Fruit fly (Drosophila melanogaster) whole organism, embryonic: Measurements from ENCODE around the gene xmas.

ENCODE experiments used
- Asciz ChIP-seq: fragments of 200-800 bp; sonication (Bioruptor generic); optimal IDR thresholded peaks from 2 replicates; lab custom pipeline; 2017; ENCODE audit warnings: missing biosample characterization, mild to moderate bottlenecking, missing genetic modification characterization, missing genetic modification reagents
- Atf6 ChIP-seq: fragments of 200-800 bp; sonication (Bioruptor generic); IDR thresholded peaks from 2 replicates; pipeline ENCODE4 v1.3.6; 2022; ENCODE audit warnings: missing biosample characterization, missing genetic modification characterization
- Bgb ChIP-seq: fragments of 200-800 bp; sonication (Bioruptor generic); IDR thresholded peaks from 2 replicates; pipeline ENCODE4 v1.3.6; 2022; ENCODE audit warnings: missing biosample characterization, missing genetic modification characterization; ENCODE audit not compliant: partially characterized antibody
- CG12236 ChIP-seq: fragments of 200-800 bp; sonication (Bioruptor generic); optimal IDR thresholded peaks from 2 replicates; lab custom pipeline; 2016; ENCODE audit warnings: missing biosample characterization, missing genetic modification characterization
- CG12744 ChIP-seq: fragments of 200-800 bp; sonication (Bioruptor generic); optimal IDR thresholded peaks from 2 replicates; lab custom pipeline; 2016; ENCODE audit warnings: missing biosample characterization, missing genetic modification characterization
- CG16813 ChIP-seq: fragments of 200-800 bp; sonication (Bioruptor generic); IDR thresholded peaks from 3 replicates; pipeline ENCODE4 v1.3.6; 2022; ENCODE audit warnings: missing biosample characterization, missing genetic modification characterization; ENCODE audit not compliant: partially characterized antibody
- CG2199 ChIP-seq: fragments of 200-800 bp; sonication (Bioruptor generic); IDR thresholded peaks from 3 replicates; pipeline ENCODE4 v1.3.6; 2022; ENCODE audit warnings: missing biosample characterization, missing genetic modification characterization
- CG3281 ChIP-seq: fragments of 200-800 bp; sonication (Bioruptor generic); optimal IDR thresholded peaks from 3 replicates; lab custom pipeline; 2017; ENCODE audit warnings: missing biosample characterization, mild to moderate bottlenecking, missing genetic modification characterization
- CG3847 ChIP-seq: fragments of 200-800 bp; sonication (Bioruptor generic); IDR thresholded peaks from 2 replicates; pipeline ENCODE4 v1.3.6; 2022; ENCODE audit warnings: missing biosample characterization, missing genetic modification characterization
- CG4617 ChIP-seq: fragments of 200-800 bp; sonication (Bioruptor generic); optimal IDR thresholded peaks from 3 replicates; lab custom pipeline; 2016; ENCODE audit warnings: missing biosample characterization, missing genetic modification characterization, borderline replicate concordance
- CG6791 ChIP-seq: fragments of 200-800 bp; sonication (Bioruptor generic); IDR thresholded peaks from 3 replicates; pipeline ENCODE4 v1.3.6; 2022; ENCODE audit warnings: missing biosample characterization, missing genetic modification characterization; ENCODE audit not compliant: partially characterized antibody
- CG7839 ChIP-seq: fragments of 200-800 bp; sonication (Bioruptor generic); optimal IDR thresholded peaks from 3 replicates; lab custom pipeline; 2018; ENCODE audit warnings: missing biosample characterization, mild to moderate bottlenecking, missing genetic modification characterization, moderate library complexity
- CG7963 ChIP-seq: fragments of 200-800 bp; sonication (Bioruptor generic); IDR thresholded peaks from 3 replicates; pipeline ENCODE4 v1.3.6; 2022; ENCODE audit warnings: missing biosample characterization, missing genetic modification characterization; ENCODE audit not compliant: partially characterized antibody
- CHES-1-like ChIP-seq: fragments of 200-800 bp; sonication (Bioruptor generic); optimal IDR thresholded peaks from 2 replicates; lab custom pipeline; 2016; ENCODE audit warnings: missing biosample characterization, missing genetic modification characterization
- Chrac-16 ChIP-seq: fragments of 200-800 bp; sonication (Bioruptor generic); optimal IDR thresholded peaks from 3 replicates; lab custom pipeline; 2016; ENCODE audit warnings: missing biosample characterization, missing genetic modification characterization
- CrebB ChIP-seq: fragments of 200-800 bp; sonication (Bioruptor generic); optimal IDR thresholded peaks from 3 replicates; lab custom pipeline; 2018; ENCODE audit warnings: missing biosample characterization, mild to moderate bottlenecking, missing genetic modification characterization
- Dfd ChIP-seq, 2 experiments: fragments of >200 bp; optimal IDR thresholded peaks; 2 replicates each; lab custom pipeline; 2017; ENCODE audit warnings: missing biosample characterization in 2 of 2, missing genetic modification characterization in 2 of 2
- Dip2 ChIP-seq: fragments of 200-800 bp; sonication (Bioruptor generic); IDR thresholded peaks from 2 replicates; pipeline ENCODE4 v1.3.6; 2022; ENCODE audit warnings: missing biosample characterization, missing genetic modification characterization
- Drgx ChIP-seq: fragments of 200-800 bp; sonication (Bioruptor generic); IDR thresholded peaks from 2 replicates; pipeline ENCODE4 v1.3.6; 2022; ENCODE audit warnings: missing biosample characterization, missing genetic modification characterization
- Eip74EF ChIP-seq, 2 experiments: fragments of 200-800 bp in 1 of 2; fragments of >200 bp in 1 of 2; sonication (Bioruptor generic) in 1 of 2; optimal IDR thresholded peaks; 2 replicates each; lab custom pipeline; 2017 to 2019; ENCODE audit warnings: missing biosample characterization in 2 of 2, missing genetic modification characterization in 2 of 2, mild to moderate bottlenecking in 1 of 2, moderate library complexity in 1 of 2
- Elba2 ChIP-seq: fragments of 200-800 bp; sonication (Bioruptor generic); optimal IDR thresholded peaks from 3 replicates; lab custom pipeline; 2016; ENCODE audit warnings: missing biosample characterization, missing genetic modification characterization
- GATAe ChIP-seq: fragments of 200-800 bp; sonication (Bioruptor generic); conservative IDR thresholded peaks from 2 replicates; pipeline ENCODE4 v1.3.6; 2022; ENCODE audit warnings: missing biosample characterization, missing genetic modification characterization
- Gsc ChIP-seq: fragments of 200-800 bp; sonication (Bioruptor generic); IDR thresholded peaks from 2 replicates; pipeline ENCODE4 v1.3.6; 2022; ENCODE audit warnings: missing biosample characterization, missing genetic modification characterization
- Hr3 ChIP-seq: fragments of 200-800 bp; sonication (Bioruptor generic); optimal IDR thresholded peaks from 3 replicates; lab custom pipeline; 2016; ENCODE audit warnings: missing biosample characterization, missing genetic modification characterization
- Jarid2 ChIP-seq: fragments of 200-800 bp; sonication (Bioruptor generic); optimal IDR thresholded peaks from 3 replicates; lab custom pipeline; 2017; ENCODE audit warnings: mild to moderate bottlenecking, missing biosample characterization, missing genetic modification reagents, missing genetic modification characterization
- MESR4 ChIP-seq: fragments of 200-800 bp; sonication (Bioruptor generic); optimal IDR thresholded peaks from 2 replicates; lab custom pipeline; 2018; ENCODE audit warnings: missing biosample characterization, mild to moderate bottlenecking, missing genetic modification characterization, moderate library complexity
- MTF-1 ChIP-seq: fragments of 200-800 bp; sonication (Bioruptor generic); optimal IDR thresholded peaks from 2 replicates; lab custom pipeline; 2018; ENCODE audit warnings: missing biosample characterization, mild to moderate bottlenecking, missing genetic modification characterization, borderline replicate concordance
- Nf-YB ChIP-seq: fragments of 200-800 bp; sonication (Bioruptor generic); optimal IDR thresholded peaks from 3 replicates; lab custom pipeline; 2019; ENCODE audit warnings: missing biosample characterization, mild to moderate bottlenecking, missing genetic modification characterization, moderate library complexity
- Oaz ChIP-seq: fragments of 200-800 bp; sonication (Bioruptor generic); IDR thresholded peaks from 2 replicates; pipeline ENCODE4 v1.3.6; 2022; ENCODE audit warnings: missing biosample characterization, missing genetic modification characterization
- ap ChIP-seq: fragments of 200-800 bp; sonication (Bioruptor generic); IDR thresholded peaks from 2 replicates; pipeline ENCODE4 v1.3.6; 2022; ENCODE audit warnings: missing biosample characterization, missing genetic modification characterization
- dpn ChIP-seq, 2 experiments: fragments of 200-800 bp; sonication (Bioruptor generic); optimal IDR thresholded peaks; 3 replicates each; lab custom pipeline; 2016; ENCODE audit warnings: missing biosample characterization in 2 of 2, missing genetic modification characterization in 2 of 2
- esg ChIP-seq: fragments of 200-800 bp; sonication (Bioruptor generic); conservative IDR thresholded peaks from 2 replicates; pipeline ENCODE4 v1.3.6; 2022; ENCODE audit warnings: missing biosample characterization, missing genetic modification characterization
- eve ChIP-seq, 2 experiments: fragments of >200 bp; optimal IDR thresholded peaks; 2 replicates each; lab custom pipeline; 2017; ENCODE audit warnings: missing biosample characterization in 2 of 2, missing genetic modification characterization in 2 of 2
- gcm ChIP-seq: fragments of 200-800 bp; sonication (Bioruptor generic); optimal IDR thresholded peaks from 2 replicates; lab custom pipeline; 2019; ENCODE audit warnings: missing biosample characterization, mild to moderate bottlenecking, missing genetic modification characterization, moderate library complexity
- gfzf ChIP-seq: fragments of 200-800 bp; sonication (Bioruptor generic); optimal IDR thresholded peaks from 2 replicates; lab custom pipeline; 2016; ENCODE audit warnings: missing biosample characterization, mild to moderate bottlenecking, missing genetic modification characterization, moderate library complexity
- hth ChIP-seq: fragments of >200 bp; optimal IDR thresholded peaks from 2 replicates; lab custom pipeline; 2017; ENCODE audit warnings: inconsistent platforms
- ind ChIP-seq: fragments of 200-800 bp; sonication (Bioruptor generic); optimal IDR thresholded peaks from 3 replicates; lab custom pipeline; 2016; ENCODE audit warnings: missing biosample characterization, missing genetic modification characterization
- kay ChIP-seq: fragments of 200-800 bp; sonication (Bioruptor generic); optimal IDR thresholded peaks from 2 replicates; lab custom pipeline; 2016; ENCODE audit warnings: missing biosample characterization, missing genetic modification characterization
- mld ChIP-seq: fragments of 200-800 bp; sonication (Bioruptor generic); IDR thresholded peaks from 3 replicates; pipeline ENCODE4 v1.3.6; 2022; ENCODE audit warnings: missing biosample characterization, missing genetic modification characterization; ENCODE audit not compliant: partially characterized antibody
- pita ChIP-seq: fragments of 200-800 bp; sonication (Bioruptor generic); optimal IDR thresholded peaks from 2 replicates; lab custom pipeline; 2017; ENCODE audit warnings: missing biosample characterization, mild to moderate bottlenecking, missing genetic modification characterization
- pnt ChIP-seq: fragments of 200-800 bp; sonication (Bioruptor generic); optimal IDR thresholded peaks from 3 replicates; lab custom pipeline; 2016; ENCODE audit warnings: missing biosample characterization, missing genetic modification characterization
- ranshi ChIP-seq: fragments of 200-800 bp; sonication (Bioruptor generic); IDR thresholded peaks from 2 replicates; pipeline ENCODE4 v1.3.6; 2022; ENCODE audit warnings: missing biosample characterization, missing genetic modification characterization
- rib ChIP-seq: fragments of 200-800 bp; sonication (Bioruptor generic); IDR thresholded peaks from 2 replicates; pipeline ENCODE4 v1.3.6; 2022; ENCODE audit warnings: missing biosample characterization, missing genetic modification characterization
- salm ChIP-seq: fragments of 200-800 bp; sonication (Bioruptor generic); optimal IDR thresholded peaks from 2 replicates; lab custom pipeline; 2018; ENCODE audit warnings: missing biosample characterization, mild to moderate bottlenecking, missing genetic modification characterization
- sd ChIP-seq: fragments of 200-800 bp; sonication (Bioruptor generic); optimal IDR thresholded peaks from 3 replicates; lab custom pipeline; 2018; ENCODE audit warnings: missing biosample characterization, mild to moderate bottlenecking, missing genetic modification characterization, moderate library complexity
- sens ChIP-seq: fragments of 200-800 bp; sonication (Bioruptor generic); peaks from one replicate; lab custom pipeline; 2016; ENCODE audit warnings: missing biosample characterization, missing genetic modification characterization
- sisA ChIP-seq: fragments of 200-800 bp; sonication (Bioruptor generic); IDR thresholded peaks from 2 replicates; pipeline ENCODE4 v1.3.6; 2022; ENCODE audit warnings: missing biosample characterization, missing genetic modification characterization
- slou ChIP-seq: fragments of 200-800 bp; sonication (Bioruptor generic); optimal IDR thresholded peaks from 3 replicates; lab custom pipeline; 2016; ENCODE audit warnings: missing biosample characterization, missing genetic modification characterization
- slp2 ChIP-seq: fragments of 200-800 bp; sonication (Bioruptor generic); optimal IDR thresholded peaks from 2 replicates; lab custom pipeline; 2016; ENCODE audit warnings: missing biosample characterization, missing genetic modification characterization
- vvl ChIP-seq: fragments of 200-800 bp; sonication (Bioruptor generic); IDR thresholded peaks from 2 replicates; pipeline ENCODE4 v1.3.6; 2022; ENCODE audit warnings: missing biosample characterization, missing genetic modification characterization
- z ChIP-seq: fragments of 200-800 bp; sonication (Bioruptor generic); IDR thresholded peaks from 3 replicates; pipeline ENCODE4 v1.3.6; 2022; ENCODE audit warnings: missing biosample characterization, missing genetic modification characterization

xmas gene

dm6 chrX:17107401-17107916, 51.6 kb downstream of the xmas start, which contains the start of gene CG5004 (continued):
- peak; percentile 38; the same call in 1 of the 2 replicates for TF ChIP-seq vvl (GFP tag; lab: Robert Waterston, UW)
- TF ChIP-seq slou = no peak
- no peak for TF ChIP-seq slp2 (GFP tag; lab: Kevin White, UChicago)
- TF ChIP-seq Drgx (GFP tag; lab: Robert Waterston, UW) = no peak
- no peak for TF ChIP-seq CG4617 (GFP tag; lab: Kevin White, UChicago)
- TF ChIP-seq MESR4 = peak; percentile 23
- no peak for TF ChIP-seq MTF-1 (GFP tag; lab: Kevin White, UChicago)
- no peak for TF ChIP-seq z (GFP tag; lab: Robert Waterston, UW)
- no peak for TF ChIP-seq ap (GFP tag; lab: Robert Waterston, UW)
- TF ChIP-seq CG2199 (GFP tag; lab: Robert Waterston, UW) = no peak
- TF ChIP-seq hth (lab: Kevin White, UChicago) = no peak
- no peak for TF ChIP-seq Nf-YB (GFP tag; lab: Kevin White, UChicago)
- TF ChIP-seq CG7963 (GFP tag; lab: Robert Waterston, UW) = no peak
- TF ChIP-seq CHES-1-like (GFP tag; lab: Kevin White, UChicago) = peak; percentile 49
- TF ChIP-seq Chrac-16 (GFP tag; lab: Kevin White, UChicago) = no peak
- TF ChIP-seq Jarid2 (GFP tag; lab: Kevin White, UChicago) = peak; percentile 87
- TF ChIP-seq Eip74EF (GFP tag; optimal IDR thresholded peaks at IDR 0.05; lab: Kevin White, UChicago) = no peak
- TF ChIP-seq ranshi (GFP tag; lab: Robert Waterston, UW) = no peak
- TF ChIP-seq Dip2 (GFP tag; lab: Robert Waterston, UW) = no peak
- no peak for TF ChIP-seq pnt
- TF ChIP-seq CG12236 (GFP tag; lab: Kevin White, UChicago) = no peak
- no peak for TF ChIP-seq GATAe (GFP tag; lab: Robert Waterston, UW)
- no peak for TF ChIP-seq dpn (GFP tag; optimal IDR thresholded peaks at IDR 0.05; lab: Kevin White, UChicago)
- TF ChIP-seq Hr3 (GFP tag; lab: Kevin White, UChicago) = no peak
- no peak for TF ChIP-seq esg
- no peak for TF ChIP-seq ind
- no peak for TF ChIP-seq eve (GFP tag; optimal IDR thresholded peaks at IDR 0.05; lab: Kevin White, UChicago)
- TF ChIP-seq kay (GFP tag; lab: Kevin White, UChicago) = no peak
- no peak for TF ChIP-seq Gsc
- no peak for TF ChIP-seq Elba2
- TF ChIP-seq pita = no peak
- TF ChIP-seq gfzf (GFP tag; lab: Kevin White, UChicago) = peak; percentile 77
- TF ChIP-seq sisA = no peak
- no peak for TF ChIP-seq mld
- no peak for TF ChIP-seq CG3281 (GFP tag; lab: Kevin White, UChicago)
- no peak for TF ChIP-seq Dfd (GFP tag; optimal IDR thresholded peaks at IDR 0.05; lab: Kevin White, UChicago)
- TF ChIP-seq sd (tag; lab: Kevin White, UChicago) = peak; percentile 72
- TF ChIP-seq Oaz (GFP tag; lab: Robert Waterston, UW) = no peak
- TF ChIP-seq CG16813 (GFP tag; lab: Robert Waterston, UW) = peak; percentile 55
- peak; percentile 63; the same call in 1 of the 2 replicates for TF ChIP-seq Bgb (GFP tag; lab: Robert Waterston, UW)
- no peak for TF ChIP-seq CG12744 (GFP tag; lab: Kevin White, UChicago)
- no peak for TF ChIP-seq CG7839 (tag; lab: Kevin White, UChicago)
- no peak for TF ChIP-seq gcm (GFP tag; lab: Kevin White, UChicago)
- TF ChIP-seq CG6791 (GFP tag; lab: Robert Waterston, UW) = 0 out of 3 replicates have a peak, but pooled peaks have one; percentile 8
- no peak for TF ChIP-seq rib (GFP tag; lab: Robert Waterston, UW)
- no peak for TF ChIP-seq CrebB
- no peak for TF ChIP-seq Atf6 (GFP tag; lab: Robert Waterston, UW)
- TF ChIP-seq sens = peak; percentile 75
- TF ChIP-seq salm = no peak
- TF ChIP-seq Asciz (GFP tag; lab: Kevin White, UChicago) = no peak
- no peak for TF ChIP-seq CG3847 (GFP tag; lab: Robert Waterston, UW)
